Worm (Caenorhabditis elegans): ENCODE results near the gene F20D6.12.
A peak's percentile ranks its signal among the peaks of the same experiment; 100 is the strongest.

Gene F20D6.12

DNA sequence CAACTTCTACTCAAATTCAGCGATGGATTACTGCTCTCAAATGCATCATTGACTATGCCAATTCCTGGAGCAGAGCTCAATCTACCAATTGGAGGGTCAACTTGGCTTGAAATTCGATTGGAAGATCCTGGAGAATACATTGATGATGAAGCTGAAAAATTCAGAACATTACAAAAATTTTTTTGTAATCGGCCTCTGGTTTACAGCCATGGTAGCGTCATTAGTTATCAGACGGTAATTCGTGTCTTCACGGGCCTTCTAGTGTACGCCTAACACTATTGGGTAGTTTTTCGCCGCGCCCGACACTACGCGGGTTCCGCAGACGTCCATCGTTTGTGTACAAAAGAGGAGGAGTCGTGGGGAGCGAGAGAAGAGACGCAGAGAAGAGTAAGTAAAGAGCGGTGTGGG is 38.8 kb upstream of the F20D6.12 start:
- no peak for TF ChIP-seq nhr-76 (tag; optimal IDR thresholded peaks at IDR 0.05)
- TF ChIP-seq madf-9 (GFP tag; conservative IDR thresholded peaks at IDR 0.05): 0 out of 2 replicates have a peak, but pooled peaks have one; percentile 10
- peak; percentile 56 for TF ChIP-seq nhr-25 (tag; optimal IDR thresholded peaks at IDR 0.05; ENCODE audit: borderline replicate concordance, insufficient read depth)
- TF ChIP-seq dpl-1 (GFP tag; optimal IDR thresholded peaks at IDR 0.05): peak; percentile 53
- TF ChIP-seq daf-12 (tag; optimal IDR thresholded peaks at IDR 0.05): no peak
- no peak for TF ChIP-seq Y105C5A.15 (GFP tag; IDR thresholded peaks at IDR 0.05)
- TF ChIP-seq hif-1 (tag; optimal IDR thresholded peaks at IDR 0.05): peak; percentile 12 to 30
- peak; percentile 97 for TF ChIP-seq F49E8.2 (tag; optimal IDR thresholded peaks at IDR 0.05; ENCODE audit: borderline replicate concordance)
- no peak for TF ChIP-seq egl-27 (tag; optimal IDR thresholded peaks at IDR 0.05)
- no peak; the same call in 1 of the 2 replicates for TF ChIP-seq lin-38 (GFP tag; IDR thresholded peaks at IDR 0.05)
- TF ChIP-seq lir-3 (tag; optimal IDR thresholded peaks at IDR 0.05): peak; percentile 22
- no peak for TF ChIP-seq Y5F2A.4 (GFP tag; optimal IDR thresholded peaks at IDR 0.05)
- peak; percentile 80 for TF ChIP-seq hlh-30 (tag; optimal IDR thresholded peaks at IDR 0.05; ENCODE audit: insufficient read depth)
- no peak for TF ChIP-seq Y75B8A.6 (GFP tag; IDR thresholded peaks at IDR 0.05)
- TF ChIP-seq Y48G9A.11 (GFP tag; IDR thresholded peaks at IDR 0.05): peak; percentile 92
- no peak for TF ChIP-seq set-16 (GFP tag; IDR thresholded peaks at IDR 0.05)
- no peak for TF ChIP-seq lin-39 (tag; optimal IDR thresholded peaks at IDR 0.05)
- TF ChIP-seq nhr-237 (tag; optimal IDR thresholded peaks at IDR 0.05): no peak
- peak; percentile 83 for TF ChIP-seq F10B5.3 (tag; optimal IDR thresholded peaks at IDR 0.05)
- peak; percentile 90 for TF ChIP-seq mes-2 (tag; optimal IDR thresholded peaks at IDR 0.05; ENCODE audit: poor library complexity, severe bottlenecking)
- TF ChIP-seq vab-7 (GFP tag; IDR thresholded peaks at IDR 0.05): 0 out of 2 replicates have a peak, but pooled peaks have one; percentile 29
- TF ChIP-seq daf-19 (GFP tag; conservative IDR thresholded peaks at IDR 0.05): peak; percentile 71; the same call in 1 of the 2 replicates
- TF ChIP-seq ceh-20 (GFP tag; IDR thresholded peaks at IDR 0.05): no peak
- TF ChIP-seq R02D3.7 (tag; optimal IDR thresholded peaks at IDR 0.05): no peak
- no peak for TF ChIP-seq gei-8 (GFP tag; optimal IDR thresholded peaks at IDR 0.05)
- TF ChIP-seq snpc-1.2 (GFP tag; IDR thresholded peaks at IDR 0.05): peak; percentile 92
- no peak for TF ChIP-seq attf-4 (tag; optimal IDR thresholded peaks at IDR 0.05)
- no peak for TF ChIP-seq daf-8 (GFP tag; IDR thresholded peaks at IDR 0.05)
- peak in 1 of 2 experiments; percentile 90 for TF ChIP-seq unc-62 (GFP tag; optimal IDR thresholded peaks at IDR 0.05 in 1 of 2)
- TF ChIP-seq unc-62 (tag; optimal IDR thresholded peaks at IDR 0.05): no peak
- peak; percentile 47 for TF ChIP-seq nhr-42 (GFP tag; IDR thresholded peaks at IDR 0.05)
- TF ChIP-seq nhr-102 (tag; optimal IDR thresholded peaks at IDR 0.05): peak; percentile 91
- TF ChIP-seq T26A8.4 (GFP tag; IDR thresholded peaks at IDR 0.05): peak; percentile 91
- no peak for TF ChIP-seq cey-2 (tag; optimal IDR thresholded peaks at IDR 0.05; ENCODE audit: borderline replicate concordance, insufficient read depth)
- TF ChIP-seq nhr-11 (tag; optimal IDR thresholded peaks at IDR 0.05): peak; percentile 49
- TF ChIP-seq arid-1 (GFP tag; conservative IDR thresholded peaks at IDR 0.05): peak; percentile 70; the same call in 1 of the 2 replicates
- peak; percentile 16 for TF ChIP-seq nhr-10 (tag; optimal IDR thresholded peaks at IDR 0.05)
- TF ChIP-seq lin-13 (GFP tag; optimal IDR thresholded peaks at IDR 0.05): peak; percentile 78
- no peak for TF ChIP-seq ZK546.5 (tag; optimal IDR thresholded peaks at IDR 0.05)
- no peak for TF ChIP-seq zip-11 (GFP tag; IDR thresholded peaks at IDR 0.05)
- TF ChIP-seq T20F7.1 (GFP tag; optimal IDR thresholded peaks at IDR 0.05): peak; percentile 82
- TF ChIP-seq daf-16 (GFP tag; optimal IDR thresholded peaks at IDR 0.05): peak; percentile 65 to 88
- TF ChIP-seq daf-16 (tag; optimal IDR thresholded peaks at IDR 0.05): peak; percentile 86
- TF ChIP-seq ama-1 (optimal IDR thresholded peaks at IDR 0.05): peak; percentile 94
- peak; percentile 56 for TF ChIP-seq nhr-28 (tag; optimal IDR thresholded peaks at IDR 0.05)
- TF ChIP-seq ztf-7 (tag; optimal IDR thresholded peaks at IDR 0.05): peak; percentile 4
- TF ChIP-seq lin-29 (GFP tag; IDR thresholded peaks at IDR 0.05): peak; percentile 25; the same call in 1 of the 2 replicates
- TF ChIP-seq F37D6.2 (tag; optimal IDR thresholded peaks at IDR 0.05): peak; percentile 66
- no peak for TF ChIP-seq F44E2.7 (GFP tag; IDR thresholded peaks at IDR 0.05)
- peak; percentile 66; the same call in 1 of the 2 replicates for TF ChIP-seq ctbp-1 (GFP tag; IDR thresholded peaks at IDR 0.05)
- no peak for TF ChIP-seq ceh-82 (tag; optimal IDR thresholded peaks at IDR 0.05)

Data from whole organism, L4 larva.